Worm (Caenorhabditis elegans): ENCODE measurements around the gene eas-1.

DNA sequence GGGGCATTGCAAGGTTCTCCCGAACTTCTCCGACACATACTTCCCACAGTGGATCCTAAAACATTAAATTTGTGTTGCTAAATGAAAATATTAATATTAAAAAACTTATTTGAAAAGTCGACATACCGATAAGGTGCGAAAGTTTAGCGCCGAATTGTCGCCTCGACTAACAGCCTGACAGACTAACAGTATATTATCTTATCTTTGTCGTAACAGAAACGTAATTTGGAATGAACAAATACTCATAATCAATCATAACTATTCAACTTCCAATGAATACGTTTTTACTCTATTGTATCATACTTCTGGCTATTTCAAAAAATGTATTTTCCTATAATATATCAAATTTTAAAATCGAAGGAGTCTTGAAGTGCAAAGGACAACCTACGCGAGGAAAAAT lies 36.7 kb downstream of the eas-1 start, which contains the start of gene F26G1.11:
- no peak for TF ChIP-seq ces-1 (GFP tag; optimal IDR thresholded peaks at IDR 0.05)
- TF ChIP-seq nhr-12 (tag; optimal IDR thresholded peaks at IDR 0.05): no peak
- no peak for TF ChIP-seq ztf-11 (tag; optimal IDR thresholded peaks at IDR 0.05)
- TF ChIP-seq pha-4 (tag; optimal IDR thresholded peaks at IDR 0.05): no peak
